Worm (Caenorhabditis elegans) whole organism, late embryonic: ENCODE measurements around the gene ZK1098.3.

Experiments
- C38D4.7 ChIP-seq: fragments of 200-800 bp; sonication (Bioruptor generic); optimal IDR thresholded peaks from 2 replicates; lab custom pipeline; 2018; ENCODE audit warnings: mild to moderate bottlenecking, missing genetic modification characterization, moderate library complexity, missing compliant biosample characterization
- Y22D7AL.16 ChIP-seq: sonication (generic microtip); optimal IDR thresholded peaks from 2 replicates; lab custom pipeline; 2016; ENCODE audit warnings: missing genetic modification characterization, missing compliant biosample characterization
- ama-1 ChIP-seq: fragments of 150-350 bp; optimal IDR thresholded peaks from 2 replicates; lab custom pipeline; 2014
- ceh-19 ChIP-seq: fragments of 200-800 bp; sonication (Bioruptor generic); optimal IDR thresholded peaks from 2 replicates; lab custom pipeline; 2018; ENCODE audit warnings: mild to moderate bottlenecking, missing genetic modification characterization, missing compliant biosample characterization
- ceh-2 ChIP-seq: sonication (generic microtip); optimal IDR thresholded peaks from 2 replicates; lab custom pipeline; 2016; ENCODE audit warnings: missing genotype, missing genetic modification characterization, missing compliant biosample characterization
- ceh-22 ChIP-seq: sonication (generic microtip); optimal IDR thresholded peaks from 2 replicates; lab custom pipeline; 2017; ENCODE audit warnings: missing biosample characterization, missing genetic modification characterization
- ceh-24 ChIP-seq: sonication (generic microtip); optimal IDR thresholded peaks from 2 replicates; lab custom pipeline; 2016; ENCODE audit warnings: mild to moderate bottlenecking, missing genetic modification characterization, missing compliant biosample characterization
- ceh-34 ChIP-seq: sonication (generic microtip); optimal IDR thresholded peaks from 2 replicates; lab custom pipeline; 2016; ENCODE audit warnings: mild to moderate bottlenecking, missing genetic modification characterization, missing compliant biosample characterization
- ceh-45 ChIP-seq: fragments of 200-800 bp; sonication (Bioruptor generic); IDR thresholded peaks from 2 replicates; pipeline ENCODE4 v1.3.6; 2022; ENCODE audit warnings: missing genetic modification reagents, missing genetic modification characterization, missing compliant biosample characterization
- ceh-48 ChIP-seq: sonication (generic microtip); optimal IDR thresholded peaks from 2 replicates; lab custom pipeline; 2016; ENCODE audit warnings: missing genetic modification characterization, inconsistent platforms, missing compliant biosample characterization
- ceh-9 ChIP-seq: sonication (generic microtip); optimal IDR thresholded peaks from 2 replicates; lab custom pipeline; 2016; ENCODE audit warnings: mild to moderate bottlenecking, missing genetic modification characterization, inconsistent platforms, missing compliant biosample characterization
- dmd-4 ChIP-seq: sonication (generic microtip); optimal IDR thresholded peaks from 2 replicates; lab custom pipeline; 2016; ENCODE audit warnings: borderline replicate concordance, missing genetic modification characterization, missing compliant biosample characterization
- elt-2 ChIP-seq: sonication (generic microtip); optimal IDR thresholded peaks from 2 replicates; lab custom pipeline; 2016; ENCODE audit warnings: missing genetic modification reagents, missing genetic modification characterization, missing compliant biosample characterization
- elt-4 ChIP-seq: sonication (generic microtip); optimal IDR thresholded peaks from 2 replicates; lab custom pipeline; 2016; ENCODE audit warnings: missing genetic modification characterization, missing compliant biosample characterization
- eyg-1 ChIP-seq: sonication (generic microtip); optimal IDR thresholded peaks from 2 replicates; lab custom pipeline; 2016; ENCODE audit warnings: missing genotype, missing genetic modification characterization, missing compliant biosample characterization
- fkh-10 ChIP-seq: fragments of 150-350 bp; optimal IDR thresholded peaks from 2 replicates; lab custom pipeline; 2014; ENCODE audit warnings: missing biosample characterization, missing genetic modification reagents, missing genetic modification characterization
- hlh-13 ChIP-seq: fragments of 200-800 bp; sonication (Bioruptor generic); optimal IDR thresholded peaks from 2 replicates; lab custom pipeline; 2018; ENCODE audit warnings: mild to moderate bottlenecking, missing genetic modification characterization, missing compliant biosample characterization
- hlh-15 ChIP-seq: sonication (generic microtip); optimal IDR thresholded peaks from 2 replicates; lab custom pipeline; 2016; ENCODE audit warnings: missing genetic modification characterization, missing compliant biosample characterization
- hlh-30 ChIP-seq: sonication (generic microtip); optimal IDR thresholded peaks from 2 replicates; lab custom pipeline; 2017; ENCODE audit warnings: antibody characterized with exemption, missing genetic modification characterization, missing compliant biosample characterization; ENCODE audit not compliant: insufficient read depth
- hlh-8 ChIP-seq: sonication (generic microtip); optimal IDR thresholded peaks from 2 replicates; lab custom pipeline; 2016; ENCODE audit warnings: missing genotype, missing genetic modification characterization, missing compliant biosample characterization
- madf-2 ChIP-seq: sonication (generic microtip); optimal IDR thresholded peaks from 2 replicates; lab custom pipeline; 2017; ENCODE audit warnings: missing genetic modification characterization, missing compliant biosample characterization
- nfya-1 ChIP-seq: sonication (generic microtip); optimal IDR thresholded peaks from 2 replicates; lab custom pipeline; 2017; ENCODE audit warnings: missing genetic modification characterization, mild to moderate bottlenecking, missing compliant biosample characterization, antibody characterized with exemption, moderate library complexity
- nhr-11 ChIP-seq: fragments of 150-350 bp; optimal IDR thresholded peaks from 2 replicates; lab custom pipeline; 2014; ENCODE audit warnings: missing biosample characterization, missing genetic modification characterization
- nhr-232 ChIP-seq: sonication (generic microtip); optimal IDR thresholded peaks from 2 replicates; lab custom pipeline; 2016; ENCODE audit warnings: missing genetic modification characterization, missing compliant biosample characterization
- pag-3 ChIP-seq: sonication (generic microtip); optimal IDR thresholded peaks from 2 replicates; lab custom pipeline; 2016; ENCODE audit warnings: missing compliant biosample characterization, missing genetic modification characterization, borderline replicate concordance
- pax-1 ChIP-seq: fragments of 150-350 bp; optimal IDR thresholded peaks from 2 replicates; lab custom pipeline; 2014; ENCODE audit warnings: missing biosample characterization, missing genetic modification characterization
- pha-2 ChIP-seq: sonication (generic microtip); optimal IDR thresholded peaks from 2 replicates; lab custom pipeline; 2017; ENCODE audit warnings: mild to moderate bottlenecking, missing genetic modification characterization, missing compliant biosample characterization
- rnt-1 ChIP-seq: sonication (generic microtip); optimal IDR thresholded peaks from 2 replicates; lab custom pipeline; 2016; ENCODE audit warnings: missing genetic modification characterization, missing compliant biosample characterization
- tbx-2 ChIP-seq: sonication (generic microtip); optimal IDR thresholded peaks from 2 replicates; lab custom pipeline; 2016; ENCODE audit warnings: missing genetic modification characterization, missing compliant biosample characterization
- unc-42 ChIP-seq: sonication (generic microtip); optimal IDR thresholded peaks from 2 replicates; lab custom pipeline; 2016; ENCODE audit warnings: missing genotype, missing genetic modification characterization, missing compliant biosample characterization
- unc-55 ChIP-seq: sonication (generic microtip); optimal IDR thresholded peaks from 2 replicates; lab custom pipeline; 2017; ENCODE audit warnings: missing biosample characterization, missing genetic modification reagents, missing genetic modification characterization
- ztf-16 ChIP-seq: sonication (generic microtip); optimal IDR thresholded peaks from 2 replicates; lab custom pipeline; 2017; ENCODE audit warnings: missing genetic modification characterization, missing compliant biosample characterization

Gene ZK1098.3

ce11 chrIII:9564410-9564809 lies 25.9 kb upstream of the ZK1098.3 start, which contains the start of gene C48B4.10:
Gene C48B4.10 (minus strand): TSS chrIII:9564510.
- TF ChIP-seq ceh-24 (tag; lab: Kevin White, UChicago) (no peak), hlh-13 (GFP tag; lab: Kevin White, UChicago) (no peak), unc-42 (no peak), elt-2 (tag; lab: Kevin White, UChicago) (no peak), madf-2 (no peak), ztf-16 (tag; lab: Kevin White, UChicago) (no peak), nfya-1 (tag; lab: Kevin White, UChicago) (no peak), nhr-232 (tag; lab: Kevin White, UChicago) (no peak)
- TF ChIP-seq, all 69 proteins: peak for 0

- TF ChIP-seq pag-3 (tag; lab: Kevin White, UChicago), result no peak
- no peak for TF ChIP-seq elt-2 (tag; lab: Kevin White, UChicago)
- TF ChIP-seq nfya-1 (tag; lab: Kevin White, UChicago), result no peak
- no peak for TF ChIP-seq pax-1
- no peak for TF ChIP-seq eyg-1 (tag; lab: Kevin White, UChicago)
- no peak for TF ChIP-seq ceh-45 (GFP tag; lab: Robert Waterston, UW)
- TF ChIP-seq ztf-16 (tag; lab: Kevin White, UChicago), result no peak
- TF ChIP-seq ceh-24 (tag; lab: Kevin White, UChicago), result no peak
- TF ChIP-seq ceh-48, result no peak
- TF ChIP-seq, all 69 proteins: peak for 0
Observed at ce11 chrIII:9563235-9563634, 24.7 kb upstream of the ZK1098.3 start, which contains the start of gene C48B4.9. Gene C48B4.9 (minus strand): TSS chrIII:9563335.

- TF ChIP-seq ceh-9 (tag; lab: Kevin White, UChicago), result no peak
- no peak for TF ChIP-seq Y22D7AL.16 (tag; lab: Kevin White, UChicago)
- no peak for TF ChIP-seq elt-4 (tag; lab: Kevin White, UChicago)
- no peak for TF ChIP-seq ceh-22 (tag; lab: Kevin White, UChicago)
- no peak for TF ChIP-seq C38D4.7
- TF ChIP-seq, all 69 proteins: peak for 0
Observed at ce11 chrIII:9561158-9561557, 22.7 kb upstream of the ZK1098.3 start, which contains the start of gene C48B4.8. Gene C48B4.8 (minus strand): TSS chrIII:9561258.

- TF ChIP-seq dmd-4 (tag; lab: Kevin White, UChicago) (no peak), elt-4 (tag; lab: Kevin White, UChicago) (no peak), unc-55 (GFP tag; lab: Kevin White, UChicago) (no peak), hlh-8 (tag; lab: Kevin White, UChicago) (no peak), ceh-34 (tag; lab: Kevin White, UChicago) (no peak)
Observed at ce11 chrIII:9559381-9559881, 20.9 kb upstream of the ZK1098.3 start, which contains the start of gene C48B4.7. Gene C48B4.7 (minus strand): TSS chrIII:9559431.

ce11 chrIII:9558463-9558862 lies 20.0 kb upstream of the ZK1098.3 start, which contains the start of gene C48B4.6:
Gene C48B4.6 (minus strand): TSS chrIII:9558563.
- TF ChIP-seq hlh-30 (tag; lab: Kevin White, UChicago) (no peak), hlh-13 (GFP tag; lab: Kevin White, UChicago) (no peak), rnt-1 (no peak), nhr-232 (tag; lab: Kevin White, UChicago) (no peak), Y22D7AL.16 (tag; lab: Kevin White, UChicago) (no peak), ceh-2 (tag; lab: Kevin White, UChicago) (no peak), tbx-2 (tag; lab: Kevin White, UChicago) (no peak), hlh-15 (tag; lab: Kevin White, UChicago) (no peak), ceh-34 (tag; lab: Kevin White, UChicago) (no peak), elt-2 (tag; lab: Kevin White, UChicago) (no peak), fkh-10 (no peak), ceh-19 (GFP tag; lab: Kevin White, UChicago) (no peak), pax-1 (no peak), pha-2 (no peak), nhr-11 (tag; lab: Kevin White, UChicago) (no peak), nfya-1 (tag; lab: Kevin White, UChicago) (no peak), ama-1 (lab: Kevin White, UChicago) (no peak)
